Fruit fly (Drosophila melanogaster) whole organism, embryonic: Measurements from ENCODE around the gene PolQ.

ENCODE experiments used
- CG4617 ChIP-seq: fragments of 200-800 bp; sonication (Bioruptor generic); optimal IDR thresholded peaks from 3 replicates; lab custom pipeline; 2016; ENCODE audit warnings: missing biosample characterization, missing genetic modification characterization, borderline replicate concordance
- otp ChIP-seq: fragments of 200-800 bp; sonication (Bioruptor generic); IDR thresholded peaks from 3 replicates; pipeline ENCODE4, ENCODE4 v1.3.6; 2022; ENCODE audit warnings: missing biosample characterization, missing genetic modification characterization
- psq ChIP-seq: fragments of 200-800 bp; sonication (Bioruptor generic); optimal IDR thresholded peaks from 2 replicates; lab custom pipeline; 2017; ENCODE audit warnings: missing biosample characterization, missing genetic modification characterization

DNA sequence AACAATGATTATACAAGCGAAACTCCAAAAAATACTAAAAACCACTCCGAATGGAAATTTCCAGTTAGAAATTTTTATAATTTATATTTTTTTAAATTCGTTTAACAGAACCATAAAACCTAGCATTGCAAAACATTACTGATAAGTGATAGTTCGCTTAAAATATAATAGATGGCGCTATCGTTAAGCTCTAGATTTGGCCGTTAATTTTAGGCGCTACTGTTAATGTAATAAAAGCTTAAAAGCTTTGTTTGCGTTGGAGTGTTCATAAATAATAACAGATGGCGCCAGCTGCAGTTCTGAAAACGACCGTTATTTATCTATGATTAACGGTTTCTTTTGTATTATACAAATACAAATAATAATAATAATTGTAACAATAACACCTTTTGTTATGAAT is 11.7 kb upstream of the PolQ start:
- no peak for TF ChIP-seq psq
- TF ChIP-seq otp: no peak
- no peak for TF ChIP-seq CG4617
